Worm (Caenorhabditis elegans) whole organism, L1 larva: ENCODE results near the gene ech-6.

Source experiments
- C16A3.4 ChIP-seq: fragments of 150-350 bp; optimal IDR thresholded peaks from 2 replicates; lab custom pipeline; 2014; ENCODE audit warnings: missing biosample characterization, missing genetic modification characterization
- C34B4.2 ChIP-seq: sonication (generic microtip); optimal IDR thresholded peaks from 2 replicates; lab custom pipeline; 2017; ENCODE audit warnings: mild to moderate bottlenecking, missing genetic modification characterization, missing compliant biosample characterization
- F16B12.6 ChIP-seq: fragments of 150-350 bp; optimal IDR thresholded peaks from 2 replicates; lab custom pipeline; 2014; ENCODE audit warnings: missing biosample characterization, missing genetic modification characterization
- ceh-82 ChIP-seq, 3 experiments: fragments of 150-350 bp in 1 of 3; sonication (generic microtip) in 2 of 3; optimal IDR thresholded peaks; 2 replicates each; lab custom pipeline; 2014 to 2017; ENCODE audit warnings: missing biosample characterization in 3 of 3, missing genetic modification characterization in 3 of 3
- dpl-1 ChIP-seq, 3 experiments: fragments of 150-350 bp in 2 of 3; sonication (generic microtip) in 1 of 3; optimal IDR thresholded peaks; 2 replicates each; lab custom pipeline; 2014 to 2017; ENCODE audit warnings: missing biosample characterization in 3 of 3, missing genetic modification characterization in 3 of 3, missing genetic modification reagents in 3 of 3
- dsc-1 ChIP-seq: sonication (generic microtip); optimal IDR thresholded peaks from 2 replicates; lab custom pipeline; 2016; ENCODE audit warnings: mild to moderate bottlenecking, missing genetic modification characterization, missing compliant biosample characterization
- efl-1 ChIP-seq, 4 experiments: fragments of 150-350 bp; optimal IDR thresholded peaks in 3 of 4; peaks in 1 of 4; 1 replicate in 1 of 4; 2 replicates in 3 of 4; lab custom pipeline; 2014; ENCODE audit warnings: missing biosample characterization in 2 of 4, missing genetic modification characterization in 2 of 4, missing genetic modification reagents in 2 of 4
- egl-13 ChIP-seq: sonication (generic microtip); optimal IDR thresholded peaks from 2 replicates; lab custom pipeline; 2016; ENCODE audit warnings: missing genotype, missing genetic modification reagents, missing genetic modification characterization, missing compliant biosample characterization
- hpl-2 ChIP-seq: fragments of 150-350 bp; optimal IDR thresholded peaks from 2 replicates; lab custom pipeline; 2014; ENCODE audit warnings: missing biosample characterization, missing genetic modification reagents, missing genetic modification characterization
- lin-14 ChIP-seq: fragments of 200-800 bp; sonication (Bioruptor generic); optimal IDR thresholded peaks from 2 replicates; lab custom pipeline; 2018; ENCODE audit warnings: mild to moderate bottlenecking, missing genetic modification characterization, moderate library complexity, missing compliant biosample characterization
- lin-35 ChIP-seq, 2 experiments: fragments of 150-350 bp; optimal IDR thresholded peaks; 2 replicates each; lab custom pipeline; 2014; ENCODE audit warnings: missing biosample characterization in 2 of 2, missing genetic modification characterization in 2 of 2, missing genetic modification reagents in 2 of 2
- lir-3 ChIP-seq: sonication (generic microtip); optimal IDR thresholded peaks from 2 replicates; lab custom pipeline; 2016; ENCODE audit warnings: mild to moderate bottlenecking, missing genetic modification characterization, moderate library complexity, missing compliant biosample characterization; ENCODE audit not compliant: poor library complexity
- lsy-2 ChIP-seq, 2 experiments: fragments of 150-350 bp; optimal IDR thresholded peaks; 2 replicates each; lab custom pipeline; 2014; ENCODE audit warnings: missing biosample characterization in 2 of 2, missing genetic modification characterization in 2 of 2
- mdl-1 ChIP-seq, 2 experiments: fragments of 150-350 bp; optimal IDR thresholded peaks; 2 replicates each; lab custom pipeline; 2014 to 2017; ENCODE audit warnings: missing biosample characterization in 2 of 2, missing genetic modification characterization in 2 of 2, inconsistent platforms in 1 of 2
- nhr-12 ChIP-seq: sonication (generic microtip); optimal IDR thresholded peaks from 2 replicates; lab custom pipeline; 2017; ENCODE audit warnings: missing biosample characterization, missing genetic modification characterization
- nhr-19 ChIP-seq: fragments of 200-800 bp; sonication (Bioruptor generic); conservative IDR thresholded peaks from 2 replicates; pipeline ENCODE4 v1.3.6; 2022; ENCODE audit warnings: missing genetic modification characterization, missing compliant biosample characterization
- nhr-237 ChIP-seq: fragments of 150-350 bp; optimal IDR thresholded peaks from 2 replicates; lab custom pipeline; 2014; ENCODE audit warnings: missing biosample characterization, missing genetic modification characterization
- nhr-28 ChIP-seq: fragments of 150-350 bp; optimal IDR thresholded peaks from 2 replicates; lab custom pipeline; 2014; ENCODE audit warnings: missing biosample characterization, missing genetic modification characterization
- nhr-47 ChIP-seq: sonication (generic microtip); optimal IDR thresholded peaks from 2 replicates; lab custom pipeline; 2016; ENCODE audit warnings: mild to moderate bottlenecking, missing genetic modification characterization, moderate library complexity, missing compliant biosample characterization
- nhr-71 ChIP-seq: sonication (generic microtip); optimal IDR thresholded peaks from 2 replicates; lab custom pipeline; 2016; ENCODE audit warnings: mild to moderate bottlenecking, missing genetic modification characterization, moderate library complexity, missing compliant biosample characterization
- nhr-77 ChIP-seq: fragments of 150-350 bp; optimal IDR thresholded peaks from 2 replicates; lab custom pipeline; 2014; ENCODE audit warnings: missing biosample characterization, missing genetic modification characterization
- nhr-84 ChIP-seq: sonication (generic microtip); optimal IDR thresholded peaks from 2 replicates; lab custom pipeline; 2017; ENCODE audit warnings: missing biosample characterization, missing genetic modification characterization
- nhr-85 ChIP-seq: sonication (generic microtip); peaks from one replicate; lab custom pipeline; 2016; ENCODE audit warnings: missing genetic modification characterization, inconsistent platforms, missing compliant biosample characterization
- rnt-1 ChIP-seq: sonication (generic microtip); optimal IDR thresholded peaks from 2 replicates; lab custom pipeline; 2016; ENCODE audit warnings: mild to moderate bottlenecking, missing genetic modification characterization, moderate library complexity, missing compliant biosample characterization
- snu-23 ChIP-seq: sonication (generic microtip); optimal IDR thresholded peaks from 2 replicates; lab custom pipeline; 2016; ENCODE audit warnings: missing genetic modification characterization, missing compliant biosample characterization
- swsn-7 ChIP-seq: sonication (generic microtip); optimal IDR thresholded peaks from 2 replicates; lab custom pipeline; 2016; ENCODE audit warnings: missing genetic modification characterization, missing compliant biosample characterization
- tbx-2 ChIP-seq: sonication (generic microtip); optimal IDR thresholded peaks from 2 replicates; lab custom pipeline; 2016; ENCODE audit warnings: missing genetic modification characterization, missing compliant biosample characterization
- unc-130 ChIP-seq: fragments of 150-350 bp; optimal IDR thresholded peaks from 2 replicates; lab custom pipeline; 2017; ENCODE audit warnings: missing biosample characterization, missing genetic modification characterization, inconsistent platforms
- unc-30 ChIP-seq: sonication (generic microtip); optimal IDR thresholded peaks from 2 replicates; lab custom pipeline; 2017; ENCODE audit warnings: missing biosample characterization, missing genetic modification characterization
- unc-86 ChIP-seq: sonication (generic microtip); optimal IDR thresholded peaks from 2 replicates; lab custom pipeline; 2016; ENCODE audit warnings: missing genetic modification characterization, missing compliant biosample characterization
- unc-98 ChIP-seq: fragments of 200-800 bp; sonication (Bioruptor generic); IDR thresholded peaks from 2 replicates; pipeline ENCODE4 v1.3.6; 2022; ENCODE audit warnings: missing genetic modification characterization, missing compliant biosample characterization
- xbp-1 ChIP-seq: sonication (generic microtip); optimal IDR thresholded peaks from 2 replicates; lab custom pipeline; 2016; ENCODE audit warnings: missing genetic modification characterization, missing compliant biosample characterization

ech-6 gene

ce11 chrIII:9776323-9776722, 23.6 kb upstream of the ech-6 start, which contains the start of gene usp-46:
Gene usp-46 (plus strand): TSS chrIII:9776623.
- TF ChIP-seq lsy-2 (tag; optimal IDR thresholded peaks at IDR 0.05; lab: Kevin White, UChicago) (peak in 1 of 2 experiments; percentile 16), unc-30 (tag; lab: Kevin White, UChicago) (no peak), nhr-28 (tag; lab: Kevin White, UChicago) (no peak), ceh-82 (tag; optimal IDR thresholded peaks at IDR 0.05; lab: Kevin White, UChicago) (peak in 1 of 3 experiments; percentile 30), hpl-2 (GFP tag; lab: Kevin White, UChicago) (no peak), snu-23 (GFP tag; lab: Kevin White, UChicago) (peak; percentile 13), efl-1 (optimal IDR thresholded peaks at IDR 0.05; lab: Kevin White, UChicago) (peak in 1 of 2 experiments; percentile 5), efl-1 (GFP tag; optimal IDR thresholded peaks at IDR 0.05 in 1 of 2; lab: Kevin White, UChicago) (no peak), nhr-84 (tag; lab: Kevin White, UChicago) (no peak), lin-14 (GFP tag; lab: Kevin White, UChicago) (peak; percentile 53), egl-13 (tag; lab: Kevin White, UChicago) (no peak), nhr-237 (tag; lab: Kevin White, UChicago) (no peak), nhr-77 (tag; lab: Kevin White, UChicago) (no peak), unc-86 (tag; lab: Kevin White, UChicago) (no peak)

- TF ChIP-seq nhr-71 (tag; lab: Kevin White, UChicago) (peak; percentile 10), lsy-2 (tag; optimal IDR thresholded peaks at IDR 0.05; lab: Kevin White, UChicago) (peak in 1 of 2 experiments; percentile 27), lin-35 (GFP tag; optimal IDR thresholded peaks at IDR 0.05; lab: Kevin White, UChicago) (peak; percentile 59 to 90), unc-30 (tag; lab: Kevin White, UChicago) (no peak), rnt-1 (tag; lab: Kevin White, UChicago) (peak; percentile 9), efl-1 (optimal IDR thresholded peaks at IDR 0.05; lab: Kevin White, UChicago) (peak in 1 of 2 experiments; percentile 81), efl-1 (GFP tag; optimal IDR thresholded peaks at IDR 0.05 in 1 of 2; lab: Kevin White, UChicago) (peak; percentile 73 to 98), dsc-1 (tag; lab: Kevin White, UChicago) (no peak), dpl-1 (GFP tag; optimal IDR thresholded peaks at IDR 0.05; lab: Kevin White, UChicago) (peak; percentile 53 to 78 (median 66)), lir-3 (tag; lab: Kevin White, UChicago) (peak; percentile 5)
Measured at ce11 chrIII:9775916-9776315, 23.2 kb upstream of the ech-6 start.

ce11 chrIII:9772394-9772793, 19.7 kb upstream of the ech-6 start:
- TF ChIP-seq unc-98 (GFP tag; lab: Robert Waterston, UW) = no peak
- no peak for TF ChIP-seq efl-1 (optimal IDR thresholded peaks at IDR 0.05; lab: Kevin White, UChicago)
- TF ChIP-seq efl-1 (GFP tag; optimal IDR thresholded peaks at IDR 0.05 in 1 of 2; lab: Kevin White, UChicago) = peak in 1 of 2 experiments; percentile 90

ce11 chrIII:9770590-9770989, 17.9 kb upstream of the ech-6 start:
- TF ChIP-seq nhr-12 (tag; lab: Kevin White, UChicago) = no peak
- no peak for TF ChIP-seq lin-35 (GFP tag; optimal IDR thresholded peaks at IDR 0.05; lab: Kevin White, UChicago)

ce11 chrIII:9768023-9768422, 15.3 kb upstream of the ech-6 start:
- no peak for TF ChIP-seq unc-86 (tag; lab: Kevin White, UChicago)
- TF ChIP-seq F16B12.6 (tag; lab: Kevin White, UChicago) = no peak
- no peak for TF ChIP-seq ceh-82 (tag; optimal IDR thresholded peaks at IDR 0.05; lab: Kevin White, UChicago)
- TF ChIP-seq efl-1 (optimal IDR thresholded peaks at IDR 0.05; lab: Kevin White, UChicago) = no peak
- TF ChIP-seq efl-1 (GFP tag; optimal IDR thresholded peaks at IDR 0.05 in 1 of 2; lab: Kevin White, UChicago) = peak in 1 of 2 experiments; percentile 73
- no peak for TF ChIP-seq nhr-47 (tag; lab: Kevin White, UChicago)
- TF ChIP-seq xbp-1 (tag; lab: Kevin White, UChicago) = no peak
- TF ChIP-seq, all 84 proteins: peak for 1

- TF ChIP-seq mdl-1 (tag; optimal IDR thresholded peaks at IDR 0.05; lab: Kevin White, UChicago) (no peak), swsn-7 (tag; lab: Kevin White, UChicago) (no peak), unc-130 (tag; lab: Kevin White, UChicago) (no peak), nhr-19 (GFP tag; lab: Robert Waterston, UW) (no peak), tbx-2 (tag; lab: Kevin White, UChicago) (no peak), C16A3.4 (tag; lab: Kevin White, UChicago) (no peak), nhr-85 (tag; lab: Kevin White, UChicago) (peak; percentile 51), xbp-1 (tag; lab: Kevin White, UChicago) (no peak), efl-1 (optimal IDR thresholded peaks at IDR 0.05; lab: Kevin White, UChicago) (no peak), efl-1 (GFP tag; optimal IDR thresholded peaks at IDR 0.05 in 1 of 2; lab: Kevin White, UChicago) (peak in 1 of 2 experiments; percentile 30), C34B4.2 (no peak)
- TF ChIP-seq, all 84 proteins: peak for 2
Measured at ce11 chrIII:9767095-9767494, 14.4 kb upstream of the ech-6 start.
